Fruit fly (Drosophila melanogaster) whole organism, embryonic: ENCODE measurements around the gene CNPYb.

Source experiments
- Abd-B ChIP-seq: fragments of 200-800 bp; sonication (Bioruptor generic); optimal IDR thresholded peaks from 2 replicates; lab custom pipeline; 2018; ENCODE audit warnings: missing biosample characterization, mild to moderate bottlenecking, missing genetic modification characterization, moderate library complexity
- Atf-2 ChIP-seq: fragments of 200-800 bp; sonication (Bioruptor generic); optimal IDR thresholded peaks from 2 replicates; lab custom pipeline; 2016; ENCODE audit warnings: missing biosample characterization, missing genetic modification characterization
- Atf6 ChIP-seq: fragments of 200-800 bp; sonication (Bioruptor generic); IDR thresholded peaks from 2 replicates; pipeline ENCODE4 v1.3.6; 2022; ENCODE audit warnings: missing biosample characterization, missing genetic modification characterization
- Awh ChIP-seq: fragments of 200-800 bp; sonication (Bioruptor generic); IDR thresholded peaks from 2 replicates; pipeline ENCODE4, ENCODE4 v1.3.6; 2022; ENCODE audit warnings: missing biosample characterization, missing genetic modification characterization
- CG10209 ChIP-seq: fragments of 200-800 bp; sonication (Bioruptor generic); optimal IDR thresholded peaks from 3 replicates; lab custom pipeline; 2017; ENCODE audit warnings: missing biosample characterization, mild to moderate bottlenecking, missing genetic modification characterization, missing genetic modification reagents
- CG10267 ChIP-seq: fragments of 200-800 bp; sonication (Bioruptor generic); optimal IDR thresholded peaks from 2 replicates; lab custom pipeline; 2018; ENCODE audit warnings: missing biosample characterization, mild to moderate bottlenecking, missing genetic modification characterization, moderate library complexity
- CG10462 ChIP-seq: fragments of 200-800 bp; sonication (Bioruptor generic); optimal IDR thresholded peaks from 2 replicates; lab custom pipeline; 2016; ENCODE audit warnings: missing biosample characterization, missing genetic modification characterization
- CG11398 ChIP-seq: fragments of 200-800 bp; sonication (Bioruptor generic); optimal IDR thresholded peaks from 2 replicates; lab custom pipeline; 2016; ENCODE audit warnings: missing biosample characterization, missing genetic modification characterization
- CG11504 ChIP-seq: fragments of 200-800 bp; sonication (Bioruptor generic); optimal IDR thresholded peaks from 3 replicates; lab custom pipeline; 2019; ENCODE audit warnings: missing biosample characterization, mild to moderate bottlenecking, missing genetic modification characterization, moderate library complexity
- CG1233 ChIP-seq: fragments of 200-800 bp; sonication (Bioruptor generic); optimal IDR thresholded peaks from 4 replicates; lab custom pipeline; 2018; ENCODE audit warnings: missing biosample characterization, mild to moderate bottlenecking, missing genetic modification characterization
- CG13123 ChIP-seq: fragments of 200-800 bp; sonication (Bioruptor generic); optimal IDR thresholded peaks from 2 replicates; lab custom pipeline; 2016; ENCODE audit warnings: missing biosample characterization, missing genetic modification characterization
- CG17186 ChIP-seq: fragments of 200-800 bp; sonication (Bioruptor generic); optimal IDR thresholded peaks from 3 replicates; lab custom pipeline; 2017; ENCODE audit warnings: missing biosample characterization, missing genetic modification reagents, missing genetic modification characterization
- CG17829 ChIP-seq: fragments of 200-800 bp; optimal IDR thresholded peaks from 2 replicates; lab custom pipeline; 2019; ENCODE audit warnings: missing biosample characterization, mild to moderate bottlenecking, missing genetic modification characterization, moderate library complexity
- CG1792 ChIP-seq: fragments of 200-800 bp; sonication (Bioruptor generic); optimal IDR thresholded peaks from 2 replicates; lab custom pipeline; 2016; ENCODE audit warnings: missing biosample characterization, missing genetic modification characterization
- CG30403 ChIP-seq: fragments of 200-800 bp; sonication (Bioruptor generic); optimal IDR thresholded peaks from 3 replicates; lab custom pipeline; 2016; ENCODE audit warnings: missing biosample characterization, missing genetic modification characterization
- CG31365 ChIP-seq: fragments of 200-800 bp; sonication (Bioruptor generic); optimal IDR thresholded peaks from 2 replicates; lab custom pipeline; 2018; ENCODE audit warnings: missing biosample characterization, mild to moderate bottlenecking, missing genetic modification characterization
- CG3281 ChIP-seq: fragments of 200-800 bp; sonication (Bioruptor generic); optimal IDR thresholded peaks from 3 replicates; lab custom pipeline; 2017; ENCODE audit warnings: missing biosample characterization, mild to moderate bottlenecking, missing genetic modification characterization
- CG4328 ChIP-seq: fragments of 200-800 bp; sonication (Bioruptor generic); optimal IDR thresholded peaks from 3 replicates; lab custom pipeline; 2017; ENCODE audit warnings: missing biosample characterization, missing genetic modification reagents, missing genetic modification characterization
- CG4424 ChIP-seq: fragments of 200-800 bp; sonication (Bioruptor generic); optimal IDR thresholded peaks from 3 replicates; lab custom pipeline; 2016; ENCODE audit warnings: missing biosample characterization, missing genetic modification characterization
- CG5180 ChIP-seq: fragments of 200-800 bp; sonication (Bioruptor generic); optimal IDR thresholded peaks from 3 replicates; lab custom pipeline; 2017; ENCODE audit warnings: missing biosample characterization, missing genetic modification characterization, mild to moderate bottlenecking, moderate library complexity, missing genetic modification reagents
- CG6272 ChIP-seq: fragments of 200-800 bp; sonication (Bioruptor generic); IDR thresholded peaks from 2 replicates; pipeline ENCODE4 v1.3.6; 2022; ENCODE audit warnings: missing biosample characterization, missing genetic modification characterization
- CG6813 ChIP-seq: fragments of 200-800 bp; sonication (Bioruptor generic); optimal IDR thresholded peaks from 2 replicates; lab custom pipeline; 2017; ENCODE audit warnings: missing biosample characterization, missing genetic modification characterization, mild to moderate bottlenecking, moderate library complexity, missing genetic modification reagents
- CG8290 ChIP-seq, 3 experiments: fragments of 200-800 bp; sonication (Bioruptor generic); optimal IDR thresholded peaks; 2 replicates each; lab custom pipeline; 2016 to 2019; ENCODE audit warnings: missing biosample characterization in 3 of 3, missing genetic modification characterization in 3 of 3, mild to moderate bottlenecking in 2 of 3, moderate library complexity in 1 of 3
- CG9932 ChIP-seq: fragments of 200-800 bp; sonication (Bioruptor generic); IDR thresholded peaks from 2 replicates; pipeline ENCODE4 v1.3.6; 2022; ENCODE audit warnings: missing biosample characterization, missing genetic modification characterization
- CoRest ChIP-seq: fragments of 200-800 bp; sonication (Bioruptor generic); optimal IDR thresholded peaks from 3 replicates; lab custom pipeline; 2018; ENCODE audit warnings: missing biosample characterization, mild to moderate bottlenecking, missing genetic modification characterization, moderate library complexity
- D19A ChIP-seq: fragments of 200-800 bp; optimal IDR thresholded peaks from 3 replicates; lab custom pipeline; 2019; ENCODE audit warnings: missing biosample characterization, mild to moderate bottlenecking, missing genetic modification characterization, moderate library complexity
- Dad ChIP-seq: fragments of 200-800 bp; sonication (Bioruptor generic); optimal IDR thresholded peaks from 3 replicates; lab custom pipeline; 2016; ENCODE audit warnings: missing biosample characterization, missing genetic modification characterization
- Fer3 ChIP-seq: fragments of 200-800 bp; sonication (Bioruptor generic); optimal IDR thresholded peaks from 2 replicates; lab custom pipeline; 2018; ENCODE audit warnings: missing biosample characterization, mild to moderate bottlenecking, missing genetic modification characterization, moderate library complexity
- Hmr ChIP-seq: fragments of 200-800 bp; sonication (Bioruptor generic); optimal IDR thresholded peaks from 3 replicates; lab custom pipeline; 2017; ENCODE audit warnings: mild to moderate bottlenecking, missing biosample characterization, missing genetic modification reagents, missing genetic modification characterization
- Hr39 ChIP-seq: fragments of >200 bp; optimal IDR thresholded peaks from 2 replicates; lab custom pipeline; 2017
- Hr51 ChIP-seq, 2 experiments: fragments of 200-800 bp; sonication (Bioruptor generic); optimal IDR thresholded peaks; 2 replicates in 1 of 2; 3 replicates in 1 of 2; lab custom pipeline; 2016 to 2018; ENCODE audit warnings: missing biosample characterization in 2 of 2, missing genetic modification characterization in 2 of 2, mild to moderate bottlenecking in 1 of 2, moderate library complexity in 1 of 2
- NfI ChIP-seq: fragments of 200-800 bp; sonication (Bioruptor generic); optimal IDR thresholded peaks from 3 replicates; lab custom pipeline; 2018; ENCODE audit warnings: missing biosample characterization, mild to moderate bottlenecking, missing genetic modification characterization, moderate library complexity
- Oaz ChIP-seq: fragments of 200-800 bp; sonication (Bioruptor generic); IDR thresholded peaks from 2 replicates; pipeline ENCODE4 v1.3.6; 2022; ENCODE audit warnings: missing biosample characterization, missing genetic modification characterization
- PHDP ChIP-seq: fragments of 200-800 bp; sonication (Bioruptor generic); optimal IDR thresholded peaks from 3 replicates; lab custom pipeline; 2018; ENCODE audit warnings: missing biosample characterization, mild to moderate bottlenecking, missing genetic modification characterization, moderate library complexity
- Vsx1 ChIP-seq: fragments of 200-800 bp; sonication (Bioruptor generic); optimal IDR thresholded peaks from 2 replicates; lab custom pipeline; 2017; ENCODE audit warnings: missing biosample characterization, mild to moderate bottlenecking, missing genetic modification characterization, missing genetic modification reagents
- bowl ChIP-seq: fragments of 200-800 bp; sonication (Bioruptor generic); IDR thresholded peaks from 2 replicates; pipeline ENCODE4 v1.3.6; 2022; ENCODE audit warnings: missing biosample characterization, missing genetic modification characterization
- danr ChIP-seq: fragments of 200-800 bp; sonication (Bioruptor generic); IDR thresholded peaks from 2 replicates; pipeline ENCODE4 v1.3.6; 2022; ENCODE audit warnings: missing biosample characterization, missing genetic modification characterization
- eve ChIP-seq, 2 experiments: fragments of >200 bp; optimal IDR thresholded peaks; 2 replicates each; lab custom pipeline; 2017; ENCODE audit warnings: missing biosample characterization in 2 of 2, missing genetic modification characterization in 2 of 2
- fd102C ChIP-seq: fragments of 200-800 bp; sonication (Bioruptor generic); optimal IDR thresholded peaks from 2 replicates; lab custom pipeline; 2018; ENCODE audit warnings: missing biosample characterization, mild to moderate bottlenecking, missing genetic modification characterization, moderate library complexity
- fd3F ChIP-seq: fragments of 200-800 bp; sonication (Bioruptor generic); optimal IDR thresholded peaks from 2 replicates; lab custom pipeline; 2018; ENCODE audit warnings: missing biosample characterization, mild to moderate bottlenecking, missing genetic modification characterization, moderate library complexity
- gsb ChIP-seq: fragments of 200-800 bp; sonication (Bioruptor generic); IDR thresholded peaks from 2 replicates; pipeline ENCODE4 v1.3.6; 2022; ENCODE audit warnings: missing biosample characterization, missing genetic modification characterization
- jing ChIP-seq: fragments of 200-800 bp; sonication (Bioruptor generic); optimal IDR thresholded peaks from 2 replicates; lab custom pipeline; 2018; ENCODE audit warnings: missing biosample characterization, mild to moderate bottlenecking, missing genetic modification characterization
- jumu ChIP-seq: fragments of 200-800 bp; sonication (Bioruptor generic); optimal IDR thresholded peaks from 3 replicates; lab custom pipeline; 2016; ENCODE audit warnings: missing biosample characterization, missing genetic modification characterization
- kay ChIP-seq: fragments of 200-800 bp; sonication (Bioruptor generic); optimal IDR thresholded peaks from 2 replicates; lab custom pipeline; 2016; ENCODE audit warnings: missing biosample characterization, missing genetic modification characterization
- knrl ChIP-seq: fragments of 200-800 bp; sonication (Bioruptor generic); IDR thresholded peaks from 3 replicates; pipeline ENCODE4 v1.3.6; 2022; ENCODE audit warnings: missing biosample characterization, missing genetic modification characterization; ENCODE audit not compliant: partially characterized antibody
- pros ChIP-seq: fragments of 200-800 bp; sonication (Bioruptor generic); optimal IDR thresholded peaks from 3 replicates; lab custom pipeline; 2019; ENCODE audit warnings: missing biosample characterization, mild to moderate bottlenecking, missing genetic modification characterization, moderate library complexity
- ro ChIP-seq: fragments of 200-800 bp; sonication (Bioruptor generic); IDR thresholded peaks from 2 replicates; pipeline ENCODE4 v1.3.6; 2022; ENCODE audit warnings: missing biosample characterization, missing genetic modification characterization
- slp2 ChIP-seq: fragments of 200-800 bp; sonication (Bioruptor generic); optimal IDR thresholded peaks from 2 replicates; lab custom pipeline; 2016; ENCODE audit warnings: missing biosample characterization, missing genetic modification characterization

Gene CNPYb

dm6 chr3L:19079798-19080691 lies 16.0 kb downstream of the CNPYb start (continued):
- TF ChIP-seq CG5180 (GFP tag; lab: Kevin White, UChicago) (no peak), danr (no peak), Atf6 (no peak), CG6272 (GFP tag; lab: Robert Waterston, UW) (no peak), Awh (GFP tag; lab: Robert Waterston, UW) (no peak), knrl (GFP tag; lab: Robert Waterston, UW) (no peak), Oaz (GFP tag; lab: Robert Waterston, UW) (no peak), CG10209 (peak; percentile 15), PHDP (tag; lab: Kevin White, UChicago) (peak; percentile 17), Hmr (GFP tag; lab: Kevin White, UChicago) (peak; percentile 16), slp2 (peak; percentile 43), fd102C (no peak), kay (GFP tag; lab: Kevin White, UChicago) (no peak), CoRest (tag; lab: Kevin White, UChicago) (peak; percentile 54), CG31365 (tag; lab: Kevin White, UChicago) (no peak), NfI (peak; percentile 14), CG1233 (no peak), fd3F (GFP tag; lab: Kevin White, UChicago) (peak; percentile 12), Hr51 (GFP tag; optimal IDR thresholded peaks at IDR 0.05; lab: Kevin White, UChicago) (peak in 1 of 2 experiments; percentile 60), eve (GFP tag; optimal IDR thresholded peaks at IDR 0.05; lab: Kevin White, UChicago) (peak in 1 of 2 experiments; percentile 78), CG4424 (GFP tag; lab: Kevin White, UChicago) (peak; percentile 32), pros (GFP tag; lab: Kevin White, UChicago) (no peak), CG10462 (GFP tag; lab: Kevin White, UChicago) (no peak), CG6813 (GFP tag; lab: Kevin White, UChicago) (peak; percentile 25), CG17186 (no peak), Fer3 (tag; lab: Kevin White, UChicago) (peak; percentile 13), gsb (GFP tag; lab: Robert Waterston, UW) (no peak), CG8290 (GFP tag; optimal IDR thresholded peaks at IDR 0.05; lab: Kevin White, UChicago) (no peak), CG8290 (tag; optimal IDR thresholded peaks at IDR 0.05; lab: Kevin White, UChicago) (peak in 1 of 2 experiments; percentile 8), CG9932 (GFP tag; lab: Robert Waterston, UW) (peak; percentile 27; the same call in 1 of the 2 replicates), CG10267 (tag; lab: Kevin White, UChicago) (peak; percentile 14), jumu (peak; percentile 11), CG13123 (GFP tag; lab: Kevin White, UChicago) (no peak), CG11504 (tag; lab: Kevin White, UChicago) (peak; percentile 68), CG17829 (tag; lab: Kevin White, UChicago) (no peak), CG1792 (GFP tag; lab: Kevin White, UChicago) (no peak), D19A (tag; lab: Kevin White, UChicago) (peak; percentile 39), Abd-B (no peak), CG3281 (peak; percentile 58), CG4328 (GFP tag; lab: Kevin White, UChicago) (no peak), Hr39 (lab: Kevin White, UChicago) (no peak), CG30403 (GFP tag; lab: Kevin White, UChicago) (peak; percentile 56), ro (GFP tag; lab: Robert Waterston, UW) (no peak), CG11398 (GFP tag; lab: Kevin White, UChicago) (no peak), Dad (GFP tag; lab: Kevin White, UChicago) (no peak), bowl (no peak), Atf-2 (GFP tag; lab: Kevin White, UChicago) (peak; percentile 32), Vsx1 (GFP tag; lab: Kevin White, UChicago) (no peak), jing (GFP tag; lab: Kevin White, UChicago) (no peak)
